Worm (Caenorhabditis elegans): ENCODE measurements around the gene ZK666.2.

Gene ZK666.2

ce11 chrII:10486738-10487137 lies 15.0 kb upstream of the ZK666.2 start, which contains the start of gene ZK666.15:
TSS of gene ZK666.15 (plus strand) at chrII:10487038.
- TF ChIP-seq ceh-82 (tag; optimal IDR thresholded peaks at IDR 0.05) = no peak

DNA sequence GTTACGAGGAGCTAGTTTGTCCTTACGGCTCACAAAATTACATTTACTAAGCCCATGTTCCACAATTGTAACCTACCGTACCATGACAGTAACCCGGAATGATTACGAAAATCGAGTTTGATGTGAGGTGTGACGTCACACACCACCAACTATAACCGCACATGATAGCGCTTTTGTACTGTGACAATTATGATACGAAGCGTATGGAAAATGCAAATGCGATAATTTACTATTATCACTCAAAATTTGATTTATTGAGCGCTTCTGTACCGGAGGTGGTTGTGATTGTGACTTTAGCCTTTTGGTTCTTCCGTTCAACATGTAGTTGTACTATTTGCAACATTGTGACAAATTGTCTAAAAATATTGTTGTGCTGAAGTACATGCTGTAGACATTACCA lies 13.9 kb upstream of the ZK666.2 start:
- TF ChIP-seq dmd-4 (tag; optimal IDR thresholded peaks at IDR 0.05) = no peak
- TF ChIP-seq fos-1 (tag; optimal IDR thresholded peaks at IDR 0.05) = peak; percentile 55

DNA sequence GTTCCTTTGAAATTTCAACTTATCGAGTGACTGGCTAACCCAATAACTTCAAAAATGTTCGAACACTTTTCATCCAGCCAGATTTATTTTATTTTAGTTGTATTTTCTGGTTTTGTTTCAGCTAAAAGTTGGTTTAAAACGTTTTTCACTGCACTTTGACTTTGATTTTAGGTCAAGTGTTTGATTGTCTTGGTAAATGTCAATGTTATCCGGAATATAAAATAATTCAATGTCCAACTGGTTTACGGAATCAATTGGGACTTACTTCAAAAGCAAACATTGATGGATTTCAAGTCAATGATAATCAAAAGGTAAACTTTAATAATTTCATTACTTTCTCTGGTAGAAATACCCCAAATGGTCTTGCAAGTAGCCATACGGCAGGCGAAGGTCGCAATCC lies 12.2 kb upstream of the ZK666.2 start:
- no peak for TF ChIP-seq elt-1 (tag; optimal IDR thresholded peaks at IDR 0.05)
- TF ChIP-seq ama-1 (optimal IDR thresholded peaks at IDR 0.05) = no peak
- no peak for TF ChIP-seq nhr-23 (tag; optimal IDR thresholded peaks at IDR 0.05)
- no peak for TF ChIP-seq nhr-237 (tag; optimal IDR thresholded peaks at IDR 0.05)
- TF ChIP-seq mdl-1 (tag; optimal IDR thresholded peaks at IDR 0.05) = no peak
- no peak for TF ChIP-seq lin-13 (GFP tag; optimal IDR thresholded peaks at IDR 0.05)
- TF ChIP-seq sma-9 (GFP tag; optimal IDR thresholded peaks at IDR 0.05) = no peak
- TF ChIP-seq sma-9 (tag; optimal IDR thresholded peaks at IDR 0.05) = no peak
- no peak for TF ChIP-seq ZK546.5 (tag; optimal IDR thresholded peaks at IDR 0.05)
- no peak for TF ChIP-seq ceh-16 (tag; optimal IDR thresholded peaks at IDR 0.05)
- no peak for TF ChIP-seq lsy-2 (tag; optimal IDR thresholded peaks at IDR 0.05)
- TF ChIP-seq nhr-10 (tag; optimal IDR thresholded peaks at IDR 0.05) = no peak
- no peak for TF ChIP-seq mab-5 (tag; optimal IDR thresholded peaks at IDR 0.05)

DNA sequence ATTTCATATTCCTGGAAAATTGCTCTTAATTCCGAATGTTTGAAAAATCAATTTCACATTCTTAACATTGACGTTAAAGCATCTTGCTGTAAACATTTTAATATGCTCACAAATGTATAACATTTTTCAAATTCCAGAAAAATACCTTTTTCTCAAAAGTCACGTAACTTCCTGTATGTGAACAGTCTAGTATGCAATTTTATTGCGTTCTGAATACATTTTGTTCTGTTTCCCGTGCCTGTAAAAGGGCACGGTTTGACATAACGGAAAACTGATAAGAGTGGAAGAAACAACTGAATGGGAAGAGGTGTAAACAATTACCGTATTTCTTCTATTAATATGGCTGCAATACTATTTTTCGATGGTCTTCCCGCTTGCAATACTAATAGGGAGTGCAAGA lies 11.2 kb upstream of the ZK666.2 start:
- TF ChIP-seq fos-1 (tag; optimal IDR thresholded peaks at IDR 0.05) (peak; percentile 24), ceh-16 (tag; optimal IDR thresholded peaks at IDR 0.05) (no peak), blmp-1 (tag; optimal IDR thresholded peaks at IDR 0.05; ENCODE audit: insufficient read depth) (no peak)

DNA sequence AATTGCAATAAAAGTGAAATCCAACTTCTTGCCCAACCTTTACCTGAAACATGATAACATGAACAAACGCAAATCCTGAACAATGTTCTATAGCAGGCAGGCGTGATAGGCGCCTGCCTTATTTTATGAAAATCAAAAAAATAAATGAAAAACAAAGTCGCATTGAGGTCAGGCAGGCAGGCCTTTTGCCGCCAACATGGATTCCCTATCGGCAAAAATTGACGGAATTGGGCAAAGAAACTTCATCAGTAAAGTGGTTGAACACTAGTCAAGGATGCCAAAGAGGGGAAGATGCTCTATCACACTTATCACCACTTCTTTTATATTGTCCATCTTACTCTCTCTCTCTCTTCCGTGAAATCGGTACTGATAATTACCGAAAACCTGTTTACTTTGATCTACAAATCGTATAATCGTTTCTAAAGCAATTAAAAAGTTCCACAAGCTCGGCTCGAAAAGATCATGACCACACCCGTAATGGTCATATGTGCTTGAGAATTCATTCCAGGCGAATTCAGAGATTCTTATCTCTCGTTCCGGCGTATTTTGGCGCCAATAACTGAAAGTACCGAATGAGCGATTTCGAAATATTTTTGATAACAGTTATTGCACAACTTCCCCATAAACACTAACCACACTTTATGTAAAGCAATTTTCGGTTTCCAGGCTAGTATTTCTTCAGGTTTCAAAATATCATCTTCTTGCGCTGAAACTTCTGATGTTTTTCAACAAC lies 10.3 kb upstream of the ZK666.2 start, which contains the start of the genes clec-60 and ZK666.11:
Gene clec-60 (minus strand): TSS at position 51 of the 733 bp plus-strand sequence.
Gene ZK666.11 (plus strand): TSS at position 699 of the 733 bp plus-strand sequence.
- TF ChIP-seq elt-1 (tag; optimal IDR thresholded peaks at IDR 0.05) (no peak), skn-1 (tag; optimal IDR thresholded peaks at IDR 0.05) (no peak), fos-1 (tag; optimal IDR thresholded peaks at IDR 0.05) (peak; percentile 28)

DNA sequence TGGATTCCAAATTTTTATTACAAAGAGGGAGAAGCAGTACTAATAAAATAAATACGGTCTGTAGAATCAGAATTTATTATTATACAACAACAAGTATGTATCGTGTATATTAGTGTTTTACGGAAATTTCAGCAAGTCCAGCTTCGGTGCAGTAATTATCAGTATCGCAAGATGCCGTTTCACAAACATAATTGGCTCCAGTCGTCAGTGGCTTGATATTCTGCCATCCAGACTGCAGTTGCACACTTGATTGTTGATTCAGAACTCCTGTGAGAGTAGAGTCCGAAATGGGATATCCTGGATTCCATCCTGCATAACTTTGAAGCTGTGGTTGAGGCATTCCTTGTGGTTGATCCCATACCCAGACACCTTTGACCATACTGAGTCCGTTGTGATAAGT lies 8.4 kb upstream of the ZK666.2 start:
- TF ChIP-seq mbf-1 (tag; optimal IDR thresholded peaks at IDR 0.05) = no peak
- TF ChIP-seq unc-62 (GFP tag; optimal IDR thresholded peaks at IDR 0.05) = no peak
- no peak for TF ChIP-seq skn-1 (tag; optimal IDR thresholded peaks at IDR 0.05)
- TF ChIP-seq sma-9 (GFP tag; optimal IDR thresholded peaks at IDR 0.05) = no peak
- no peak for TF ChIP-seq sma-9 (tag; optimal IDR thresholded peaks at IDR 0.05)
- TF ChIP-seq mdl-1 (tag; optimal IDR thresholded peaks at IDR 0.05) = no peak
- TF ChIP-seq alr-1 (tag; optimal IDR thresholded peaks at IDR 0.05) = no peak
- no peak for TF ChIP-seq ztf-11 (tag; optimal IDR thresholded peaks at IDR 0.05)
- no peak for TF ChIP-seq blmp-1 (tag; optimal IDR thresholded peaks at IDR 0.05; ENCODE audit: insufficient read depth)
- no peak for TF ChIP-seq gmeb-1 (tag; optimal IDR thresholded peaks at IDR 0.05)
- no peak for TF ChIP-seq dmd-4 (tag; optimal IDR thresholded peaks at IDR 0.05)
- TF ChIP-seq fos-1 (tag; optimal IDR thresholded peaks at IDR 0.05) = no peak
- TF ChIP-seq ceh-82 (tag; optimal IDR thresholded peaks at IDR 0.05) = no peak
- TF ChIP-seq elt-1 (tag; optimal IDR thresholded peaks at IDR 0.05) = no peak
- no peak for TF ChIP-seq egl-27 (tag; optimal IDR thresholded peaks at IDR 0.05)
- TF ChIP-seq ztf-4 (tag; optimal IDR thresholded peaks at IDR 0.05) = no peak
- TF ChIP-seq mab-5 (tag; optimal IDR thresholded peaks at IDR 0.05) = no peak
- no peak for TF ChIP-seq sma-3 (GFP tag; optimal IDR thresholded peaks at IDR 0.05)
- TF ChIP-seq nhr-23 (tag; optimal IDR thresholded peaks at IDR 0.05) = no peak

DNA sequence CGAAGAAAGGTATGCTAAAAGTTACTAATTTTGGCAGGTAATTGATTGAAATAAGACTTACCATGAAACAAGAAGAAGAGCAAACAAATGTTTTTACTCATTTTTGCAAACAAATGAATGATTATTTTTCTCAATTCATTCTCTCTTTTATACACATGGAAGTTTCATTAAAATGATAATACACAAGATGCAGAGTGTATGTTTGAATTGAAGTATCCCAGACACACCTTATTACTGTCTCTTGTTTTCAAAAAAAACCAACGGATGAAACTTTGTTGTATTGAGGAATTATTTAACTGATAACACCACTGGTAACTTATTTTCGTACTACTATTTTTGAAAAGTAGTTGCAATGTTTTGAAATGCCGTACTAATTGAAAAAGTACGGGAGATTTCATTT lies 7.7 kb upstream of the ZK666.2 start, which contains the start of gene clec-59:
Gene clec-59 (minus strand): TSS at position 101 of the 400 bp plus-strand sequence.
- TF ChIP-seq ZK546.5 (tag; optimal IDR thresholded peaks at IDR 0.05) (no peak), lin-13 (GFP tag; optimal IDR thresholded peaks at IDR 0.05) (no peak), fos-1 (tag; optimal IDR thresholded peaks at IDR 0.05) (no peak), aly-2 (tag; optimal IDR thresholded peaks at IDR 0.05) (no peak), unc-62 (GFP tag; optimal IDR thresholded peaks at IDR 0.05) (no peak), alr-1 (tag; optimal IDR thresholded peaks at IDR 0.05) (no peak), lin-11 (tag; optimal IDR thresholded peaks at IDR 0.05) (no peak), nhr-21 (tag; optimal IDR thresholded peaks at IDR 0.05) (no peak), gmeb-1 (tag; optimal IDR thresholded peaks at IDR 0.05) (no peak), lsy-2 (tag; optimal IDR thresholded peaks at IDR 0.05) (no peak), nhr-12 (tag; optimal IDR thresholded peaks at IDR 0.05) (no peak), sma-9 (GFP tag; optimal IDR thresholded peaks at IDR 0.05) (no peak), sma-9 (tag; optimal IDR thresholded peaks at IDR 0.05) (no peak), snpc-4 (tag; optimal IDR thresholded peaks at IDR 0.05) (no peak), skn-1 (tag; optimal IDR thresholded peaks at IDR 0.05) (no peak), dmd-4 (tag; optimal IDR thresholded peaks at IDR 0.05) (no peak), nhr-237 (tag; optimal IDR thresholded peaks at IDR 0.05) (no peak), nhr-6 (tag; optimal IDR thresholded peaks at IDR 0.05) (no peak), nhr-129 (tag; optimal IDR thresholded peaks at IDR 0.05) (no peak)
